Worm (Caenorhabditis elegans): ENCODE measurements around the gene T23G4.127.

The T23G4.127 gene

ce11 chrIV:13647558-13647957, 50.9 kb downstream of the T23G4.127 start, which contains the start of gene ule-4:
ule-4 (minus strand) TSS chrIV:13647658.
- TF ChIP-seq scrt-1 (GFP tag; IDR thresholded peaks at IDR 0.05) (no peak), aly-1 (tag; optimal IDR thresholded peaks at IDR 0.05) (no peak), tra-4 (tag; optimal IDR thresholded peaks at IDR 0.05) (no peak), sea-1 (GFP tag; conservative IDR thresholded peaks at IDR 0.05) (no peak), pes-1 (GFP tag; IDR thresholded peaks at IDR 0.05) (no peak), hnd-1 (tag; optimal IDR thresholded peaks at IDR 0.05) (no peak), flt-1 (GFP tag; IDR thresholded peaks at IDR 0.05) (no peak), ets-7 (tag; optimal IDR thresholded peaks at IDR 0.05) (no peak), ceh-36 (tag; optimal IDR thresholded peaks at IDR 0.05) (no peak), B0310.2 (tag; optimal IDR thresholded peaks at IDR 0.05) (no peak), F13C5.2 (tag; optimal IDR thresholded peaks at IDR 0.05) (no peak), tbx-11 (GFP tag; IDR thresholded peaks at IDR 0.05) (no peak), ceh-13 (GFP tag; optimal IDR thresholded peaks at IDR 0.05) (no peak), hmbx-1 (tag; optimal IDR thresholded peaks at IDR 0.05) (no peak), tbx-37 (GFP tag; conservative IDR thresholded peaks at IDR 0.05) (no peak), ama-1 (optimal IDR thresholded peaks at IDR 0.05) (no peak), hmg-4 (GFP tag; optimal IDR thresholded peaks at IDR 0.05) (no peak)

ce11 chrIV:13645823-13646222, 52.7 kb downstream of the T23G4.127 start, which contains the start of gene srz-29:
srz-29 (minus strand) TSS chrIV:13645923.
- no peak for TF ChIP-seq F13C5.2 (tag; optimal IDR thresholded peaks at IDR 0.05)
- no peak for TF ChIP-seq ama-1 (optimal IDR thresholded peaks at IDR 0.05)
- no peak for TF ChIP-seq pes-1 (GFP tag; IDR thresholded peaks at IDR 0.05)
- TF ChIP-seq tra-4 (tag; optimal IDR thresholded peaks at IDR 0.05) = no peak
- no peak for TF ChIP-seq hmbx-1 (tag; optimal IDR thresholded peaks at IDR 0.05)
- TF ChIP-seq aly-1 (tag; optimal IDR thresholded peaks at IDR 0.05) = no peak
- TF ChIP-seq tbx-37 (GFP tag; conservative IDR thresholded peaks at IDR 0.05) = no peak
- TF ChIP-seq B0310.2 (tag; optimal IDR thresholded peaks at IDR 0.05) = no peak
- TF ChIP-seq tbx-11 (GFP tag; IDR thresholded peaks at IDR 0.05) = no peak
- no peak for TF ChIP-seq ceh-13 (GFP tag; optimal IDR thresholded peaks at IDR 0.05)
- TF ChIP-seq ceh-36 (tag; optimal IDR thresholded peaks at IDR 0.05) = no peak
- no peak for TF ChIP-seq sea-1 (GFP tag; conservative IDR thresholded peaks at IDR 0.05)
- no peak for TF ChIP-seq ets-7 (tag; optimal IDR thresholded peaks at IDR 0.05)
- TF ChIP-seq scrt-1 (GFP tag; IDR thresholded peaks at IDR 0.05) = no peak
- no peak for TF ChIP-seq hnd-1 (tag; optimal IDR thresholded peaks at IDR 0.05)
- TF ChIP-seq flt-1 (GFP tag; IDR thresholded peaks at IDR 0.05) = no peak
- TF ChIP-seq hmg-4 (GFP tag; optimal IDR thresholded peaks at IDR 0.05) = no peak

All from whole organism, early embryonic.